Fruit fly (Drosophila melanogaster): ENCODE results near the gene CG6959.

CG6959 gene

dm6 chr3R:11888038-11888567 is 18.8 kb upstream of the CG6959 start (continued):
- TF ChIP-seq eg (GFP tag; IDR thresholded peaks at IDR 0.05) (peak; percentile 63), CG6163 (GFP tag; IDR thresholded peaks at IDR 0.05) (peak; percentile 67)

- TF ChIP-seq vri (GFP tag; optimal IDR thresholded peaks at IDR 0.05) = peak; percentile 90
- TF ChIP-seq CG10631 (GFP tag; optimal IDR thresholded peaks at IDR 0.05) = peak; percentile 95
- peak; percentile 94 for TF ChIP-seq spab (GFP tag; optimal IDR thresholded peaks at IDR 0.05)
- peak; percentile 95 for TF ChIP-seq acj6 (GFP tag; optimal IDR thresholded peaks at IDR 0.05)
- peak; percentile 90 for TF ChIP-seq Lpt (GFP tag; optimal IDR thresholded peaks at IDR 0.05)
- TF ChIP-seq CG7368 (GFP tag; optimal IDR thresholded peaks at IDR 0.05) = peak; percentile 86
- peak; percentile 97 for TF ChIP-seq Sox14 (GFP tag; optimal IDR thresholded peaks at IDR 0.05)
- peak; percentile 95 for TF ChIP-seq CG34406 (GFP tag; optimal IDR thresholded peaks at IDR 0.05)
- TF ChIP-seq cyc (GFP tag; optimal IDR thresholded peaks at IDR 0.05) = peak; percentile 95
- TF ChIP-seq CG4318 (GFP tag; optimal IDR thresholded peaks at IDR 0.05) = peak; percentile 89
- peak; percentile 82 to 83 for TF ChIP-seq ss (GFP tag; optimal IDR thresholded peaks at IDR 0.05)
- TF ChIP-seq Sox102F (GFP tag; optimal IDR thresholded peaks at IDR 0.05) = peak; percentile 93
- TF ChIP-seq fd59A (GFP tag; optimal IDR thresholded peaks at IDR 0.05) = peak; percentile 94
- TF ChIP-seq Blimp-1 (GFP tag; optimal IDR thresholded peaks at IDR 0.05) = peak; percentile 78
- TF ChIP-seq CG6808 (GFP tag; optimal IDR thresholded peaks at IDR 0.05) = peak; percentile 92
- TF ChIP-seq CG8119 (GFP tag; IDR thresholded peaks at IDR 0.05) = peak; percentile 93
- peak; percentile 90 for TF ChIP-seq CG16779 (tag; optimal IDR thresholded peaks at IDR 0.05)
- TF ChIP-seq CG11762 (GFP tag; optimal IDR thresholded peaks at IDR 0.05; ENCODE audit: insufficient read depth) = peak; percentile 87
- TF ChIP-seq dsx (GFP tag; optimal IDR thresholded peaks at IDR 0.05; ENCODE audit: poor library complexity, severe bottlenecking) = peak; percentile 93
- TF ChIP-seq CG15336 (GFP tag; IDR thresholded peaks at IDR 0.05) = peak; percentile 92
- TF ChIP-seq CG3032 (tag; optimal IDR thresholded peaks at IDR 0.05) = peak; percentile 89
- peak; percentile 84 to 95 for TF ChIP-seq salr (GFP tag; optimal IDR thresholded peaks at IDR 0.05)
- peak; percentile 89 for TF ChIP-seq CG8319 (GFP tag; optimal IDR thresholded peaks at IDR 0.05)
- TF ChIP-seq CG11294 (GFP tag; IDR thresholded peaks at IDR 0.05) = peak; percentile 77
- peak; percentile 97 for TF ChIP-seq CG32006 (GFP tag; optimal IDR thresholded peaks at IDR 0.05)
- peak; percentile 86 for TF ChIP-seq CG9139 (GFP tag; optimal IDR thresholded peaks at IDR 0.05)
- TF ChIP-seq svp (GFP tag) = peak; percentile 99
- peak; percentile 83 for TF ChIP-seq dac (GFP tag; optimal IDR thresholded peaks at IDR 0.05)
- peak; percentile 97 for TF ChIP-seq CG6792 (GFP tag; optimal IDR thresholded peaks at IDR 0.05)
- peak; percentile 90 for TF ChIP-seq CG1621 (tag; optimal IDR thresholded peaks at IDR 0.05)
- TF ChIP-seq topi (GFP tag; optimal IDR thresholded peaks at IDR 0.05) = peak; percentile 96
- TF ChIP-seq Eip93F (GFP tag; optimal IDR thresholded peaks at IDR 0.05) = peak; percentile 24
- peak; percentile 96 for TF ChIP-seq OdsH (GFP tag; optimal IDR thresholded peaks at IDR 0.05)
- peak; percentile 97 for TF ChIP-seq CG31627 (GFP tag; optimal IDR thresholded peaks at IDR 0.05)
- peak; percentile 81 for TF ChIP-seq Gug (GFP tag; IDR thresholded peaks at IDR 0.05)
- TF ChIP-seq CG6854 (GFP tag; optimal IDR thresholded peaks at IDR 0.05) = peak; percentile 80
- TF ChIP-seq Hr4 (GFP tag; optimal IDR thresholded peaks at IDR 0.05) = peak; percentile 95
- TF ChIP-seq Ets96B (tag; optimal IDR thresholded peaks at IDR 0.05) = peak; percentile 96
- TF ChIP-seq pdm3 (GFP tag; optimal IDR thresholded peaks at IDR 0.05) = peak; percentile 97
- peak; percentile 97 for TF ChIP-seq esn (GFP tag; optimal IDR thresholded peaks at IDR 0.05)
- TF ChIP-seq Smox (GFP tag; optimal IDR thresholded peaks at IDR 0.05) = peak; percentile 94
- peak; percentile 92 for TF ChIP-seq CG10669 (GFP tag; optimal IDR thresholded peaks at IDR 0.05)
- peak; percentile 95 for TF ChIP-seq CG11902 (GFP tag; optimal IDR thresholded peaks at IDR 0.05)
- TF ChIP-seq Eip75B (GFP tag; optimal IDR thresholded peaks at IDR 0.05) = peak; percentile 95
Measured at dm6 chr3R:11887114-11888037, 18.1 kb upstream of the CG6959 start, which contains the start of gene mthl5. Gene mthl5 (minus strand): TSS chr3R:11887168.

Data from whole organism, prepupa.